Worm (Caenorhabditis elegans) whole organism, L4/young adult: ENCODE data around the gene srpa-72.

ENCODE experiments used
- W03F9.2 ChIP-seq: fragments of 150-350 bp; optimal IDR thresholded peaks from 2 replicates; lab custom pipeline; 2014; ENCODE audit warnings: missing biosample characterization, missing genetic modification characterization
- dao-5 ChIP-seq: sonication (generic microtip); optimal IDR thresholded peaks from 2 replicates; lab custom pipeline; 2016; ENCODE audit warnings: missing genotype, missing genetic modification characterization, moderate library complexity, missing compliant biosample characterization

ce11 chrII:2796431-2796830 is 9.2 kb downstream of the srpa-72 start:
- TF ChIP-seq W03F9.2 (tag; lab: Kevin White, UChicago) (no peak), dao-5 (tag; lab: Kevin White, UChicago) (no peak)
